Worm (Caenorhabditis elegans) whole organism, late embryonic: ENCODE data around the gene F28H6.6.

Source experiments
- C08G9.2 ChIP-seq: sonication (generic microtip); optimal IDR thresholded peaks from 2 replicates; lab custom pipeline; 2016; ENCODE audit warnings: mild to moderate bottlenecking, missing genetic modification characterization, moderate library complexity, missing compliant biosample characterization
- C38D4.7 ChIP-seq: fragments of 200-800 bp; sonication (Bioruptor generic); optimal IDR thresholded peaks from 2 replicates; lab custom pipeline; 2018; ENCODE audit warnings: mild to moderate bottlenecking, missing genetic modification characterization, moderate library complexity, missing compliant biosample characterization
- F13H6.1 ChIP-seq: sonication (generic microtip); optimal IDR thresholded peaks from 2 replicates; lab custom pipeline; 2016; ENCODE audit warnings: missing genetic modification characterization, missing compliant biosample characterization
- K02D7.2 ChIP-seq: sonication (generic microtip); optimal IDR thresholded peaks from 2 replicates; lab custom pipeline; 2017; ENCODE audit warnings: mild to moderate bottlenecking, missing genetic modification characterization, missing compliant biosample characterization
- K09A11.1 ChIP-seq: sonication (generic microtip); optimal IDR thresholded peaks from 2 replicates; lab custom pipeline; 2017; ENCODE audit warnings: antibody characterized with exemption, mild to moderate bottlenecking, missing genetic modification characterization, missing compliant biosample characterization; ENCODE audit not compliant: insufficient read depth
- Y22D7AL.16 ChIP-seq: sonication (generic microtip); optimal IDR thresholded peaks from 2 replicates; lab custom pipeline; 2016; ENCODE audit warnings: missing genetic modification characterization, missing compliant biosample characterization
- ahr-1 ChIP-seq: sonication (generic microtip); optimal IDR thresholded peaks from 2 replicates; lab custom pipeline; 2016; ENCODE audit warnings: missing genetic modification characterization, missing compliant biosample characterization
- ceh-14 ChIP-seq: sonication (generic microtip); optimal IDR thresholded peaks from 2 replicates; lab custom pipeline; 2016; ENCODE audit warnings: missing genotype, missing genetic modification characterization, missing compliant biosample characterization
- ceh-19 ChIP-seq: fragments of 200-800 bp; sonication (Bioruptor generic); optimal IDR thresholded peaks from 2 replicates; lab custom pipeline; 2018; ENCODE audit warnings: mild to moderate bottlenecking, missing genetic modification characterization, missing compliant biosample characterization
- ceh-31 ChIP-seq: sonication (generic microtip); optimal IDR thresholded peaks from 2 replicates; lab custom pipeline; 2016; ENCODE audit warnings: missing genetic modification characterization, missing compliant biosample characterization
- ceh-45 ChIP-seq: fragments of 200-800 bp; sonication (Bioruptor generic); IDR thresholded peaks from 2 replicates; pipeline ENCODE4 v1.3.6; 2022; ENCODE audit warnings: missing genetic modification reagents, missing genetic modification characterization, missing compliant biosample characterization
- ceh-6 ChIP-seq: fragments of 200-800 bp; sonication (Bioruptor generic); optimal IDR thresholded peaks from 2 replicates; lab custom pipeline; 2018; ENCODE audit warnings: mild to moderate bottlenecking, missing genetic modification characterization, missing compliant biosample characterization
- dmd-4 ChIP-seq: sonication (generic microtip); optimal IDR thresholded peaks from 2 replicates; lab custom pipeline; 2016; ENCODE audit warnings: borderline replicate concordance, missing genetic modification characterization, missing compliant biosample characterization
- elt-4 ChIP-seq: sonication (generic microtip); optimal IDR thresholded peaks from 2 replicates; lab custom pipeline; 2016; ENCODE audit warnings: missing genetic modification characterization, missing compliant biosample characterization
- eyg-1 ChIP-seq: sonication (generic microtip); optimal IDR thresholded peaks from 2 replicates; lab custom pipeline; 2016; ENCODE audit warnings: missing genotype, missing genetic modification characterization, missing compliant biosample characterization
- fax-1 ChIP-seq: sonication (generic microtip); optimal IDR thresholded peaks from 2 replicates; lab custom pipeline; 2016; ENCODE audit warnings: missing genotype, missing genetic modification characterization, missing compliant biosample characterization
- fkh-10 ChIP-seq: fragments of 150-350 bp; optimal IDR thresholded peaks from 2 replicates; lab custom pipeline; 2014; ENCODE audit warnings: missing biosample characterization, missing genetic modification reagents, missing genetic modification characterization
- fkh-6 ChIP-seq: sonication (generic microtip); optimal IDR thresholded peaks from 2 replicates; lab custom pipeline; 2016; ENCODE audit warnings: missing genetic modification characterization, missing compliant biosample characterization
- gmeb-2 ChIP-seq: sonication (generic microtip); optimal IDR thresholded peaks from 2 replicates; lab custom pipeline; 2016; ENCODE audit warnings: missing genetic modification characterization, inconsistent platforms, missing compliant biosample characterization
- hlh-15 ChIP-seq: sonication (generic microtip); optimal IDR thresholded peaks from 2 replicates; lab custom pipeline; 2016; ENCODE audit warnings: missing genetic modification characterization, missing compliant biosample characterization
- hlh-30 ChIP-seq: sonication (generic microtip); optimal IDR thresholded peaks from 2 replicates; lab custom pipeline; 2017; ENCODE audit warnings: antibody characterized with exemption, missing genetic modification characterization, missing compliant biosample characterization; ENCODE audit not compliant: insufficient read depth
- lim-6 ChIP-seq: sonication (generic microtip); optimal IDR thresholded peaks from 2 replicates; lab custom pipeline; 2016; ENCODE audit warnings: missing genetic modification characterization, missing compliant biosample characterization
- mec-3 ChIP-seq: sonication (generic microtip); optimal IDR thresholded peaks from 2 replicates; lab custom pipeline; 2016; ENCODE audit warnings: borderline replicate concordance, missing genetic modification characterization, missing compliant biosample characterization
- npax-4 ChIP-seq: sonication (generic microtip); optimal IDR thresholded peaks from 2 replicates; lab custom pipeline; 2016; ENCODE audit warnings: missing genetic modification characterization, missing compliant biosample characterization
- odd-2 ChIP-seq: sonication (generic microtip); optimal IDR thresholded peaks from 2 replicates; lab custom pipeline; 2017; ENCODE audit warnings: antibody characterized with exemption, mild to moderate bottlenecking, missing genetic modification characterization, missing compliant biosample characterization
- pat-9 ChIP-seq: fragments of 200-800 bp; sonication (Bioruptor generic); optimal IDR thresholded peaks from 2 replicates; lab custom pipeline; 2018; ENCODE audit warnings: mild to moderate bottlenecking, missing genetic modification characterization, moderate library complexity, missing compliant biosample characterization
- pha-2 ChIP-seq: sonication (generic microtip); optimal IDR thresholded peaks from 2 replicates; lab custom pipeline; 2017; ENCODE audit warnings: mild to moderate bottlenecking, missing genetic modification characterization, missing compliant biosample characterization
- pha-4 ChIP-seq: fragments of 150-350 bp; optimal IDR thresholded peaks from 2 replicates; lab custom pipeline; 2018; ENCODE audit warnings: missing biosample characterization, missing genetic modification reagents, missing genetic modification characterization
- pqm-1 ChIP-seq: sonication (generic microtip); optimal IDR thresholded peaks from 2 replicates; lab custom pipeline; 2016; ENCODE audit warnings: missing genetic modification characterization, missing compliant biosample characterization
- pros-1 ChIP-seq: fragments of 150-350 bp; optimal IDR thresholded peaks from 2 replicates; lab custom pipeline; 2014; ENCODE audit warnings: missing biosample characterization, missing genetic modification reagents, missing genetic modification characterization
- rnt-1 ChIP-seq: sonication (generic microtip); optimal IDR thresholded peaks from 2 replicates; lab custom pipeline; 2016; ENCODE audit warnings: missing genetic modification characterization, missing compliant biosample characterization
- sdc-2 ChIP-seq: sonication (generic microtip); optimal IDR thresholded peaks from 2 replicates; lab custom pipeline; 2016; ENCODE audit warnings: missing genotype, missing genetic modification characterization, missing compliant biosample characterization
- sox-2 ChIP-seq: fragments of 200-800 bp; sonication (Bioruptor generic); IDR thresholded peaks from 2 replicates; pipeline ENCODE4 v1.3.6; 2022; ENCODE audit warnings: missing genetic modification reagents, missing genetic modification characterization, missing compliant biosample characterization
- tbx-2 ChIP-seq: sonication (generic microtip); optimal IDR thresholded peaks from 2 replicates; lab custom pipeline; 2016; ENCODE audit warnings: missing genetic modification characterization, missing compliant biosample characterization
- tbx-7 ChIP-seq: sonication (generic microtip); optimal IDR thresholded peaks from 2 replicates; lab custom pipeline; 2016; ENCODE audit warnings: missing genotype, missing genetic modification characterization, missing compliant biosample characterization
- unc-42 ChIP-seq: sonication (generic microtip); optimal IDR thresholded peaks from 2 replicates; lab custom pipeline; 2016; ENCODE audit warnings: missing genotype, missing genetic modification characterization, missing compliant biosample characterization
- unc-55 ChIP-seq: sonication (generic microtip); optimal IDR thresholded peaks from 2 replicates; lab custom pipeline; 2017; ENCODE audit warnings: missing biosample characterization, missing genetic modification reagents, missing genetic modification characterization
- unc-86 ChIP-seq: sonication (generic microtip); optimal IDR thresholded peaks from 2 replicates; lab custom pipeline; 2016; ENCODE audit warnings: missing genetic modification characterization, missing compliant biosample characterization
- zip-5 ChIP-seq: sonication (generic microtip); optimal IDR thresholded peaks from 2 replicates; lab custom pipeline; 2016; ENCODE audit warnings: missing genetic modification characterization, missing compliant biosample characterization

Gene F28H6.6

ce11 chrX:14115480-14116161 is 10.1 kb downstream of the F28H6.6 start, which contains the start of gene F28H6.7 (continued):
- TF ChIP-seq dmd-4 (tag; lab: Kevin White, UChicago): peak; percentile 39
- TF ChIP-seq unc-42 (tag; lab: Kevin White, UChicago): peak; percentile 20
- peak; percentile 80 for TF ChIP-seq fax-1
- TF ChIP-seq zip-5: peak; percentile 59
- TF ChIP-seq eyg-1 (tag; lab: Kevin White, UChicago): peak; percentile 85
- no peak for TF ChIP-seq pha-4 (tag; lab: Kevin White, UChicago)
- TF ChIP-seq tbx-7 (tag; lab: Kevin White, UChicago): peak; percentile 45
- TF ChIP-seq rnt-1 (tag; lab: Kevin White, UChicago): peak; percentile 85
- peak; percentile 90 for TF ChIP-seq Y22D7AL.16
- peak; percentile 80 for TF ChIP-seq odd-2 (tag; lab: Kevin White, UChicago)
- TF ChIP-seq C38D4.7 (GFP tag; lab: Kevin White, UChicago): peak; percentile 90
- peak; percentile 69 for TF ChIP-seq F13H6.1 (tag; lab: Kevin White, UChicago)
- TF ChIP-seq tbx-2 (tag; lab: Kevin White, UChicago): peak; percentile 85
- no peak for TF ChIP-seq pros-1
- no peak for TF ChIP-seq mec-3 (tag; lab: Kevin White, UChicago)
- peak; percentile 76 for TF ChIP-seq K02D7.2
- TF ChIP-seq C08G9.2 (tag; lab: Kevin White, UChicago): peak; percentile 78
- TF ChIP-seq hlh-15 (tag; lab: Kevin White, UChicago): peak; percentile 74

ce11 chrX:14113347-14113746 is 12.3 kb downstream of the F28H6.6 start, which contains the start of gene nhr-281:
Gene nhr-281, minus strand, starts transcription at chrX:14113447.
- TF ChIP-seq K02D7.2: no peak
- TF ChIP-seq K09A11.1 (tag; lab: Kevin White, UChicago): no peak

- TF ChIP-seq sdc-2 (tag; lab: Kevin White, UChicago): no peak
- no peak for TF ChIP-seq ceh-45 (GFP tag; lab: Robert Waterston, UW)
- no peak for TF ChIP-seq ceh-31 (tag; lab: Kevin White, UChicago)
- TF ChIP-seq zip-5: no peak
- TF ChIP-seq gmeb-2 (tag; lab: Kevin White, UChicago): no peak
- TF ChIP-seq Y22D7AL.16: no peak
- TF ChIP-seq pha-2 (tag; lab: Kevin White, UChicago): no peak
- TF ChIP-seq hlh-15 (tag; lab: Kevin White, UChicago): no peak
- TF ChIP-seq fkh-6 (tag; lab: Kevin White, UChicago): no peak
- TF ChIP-seq fkh-10 (GFP tag; lab: Kevin White, UChicago): no peak
- TF ChIP-seq ceh-14 (tag; lab: Kevin White, UChicago): no peak
- TF ChIP-seq hlh-30 (tag; lab: Kevin White, UChicago): no peak
- TF ChIP-seq lim-6 (tag; lab: Kevin White, UChicago): no peak
- no peak for TF ChIP-seq pha-4 (tag; lab: Kevin White, UChicago)
- TF ChIP-seq unc-55: no peak
- TF ChIP-seq unc-42 (tag; lab: Kevin White, UChicago): no peak
- no peak for TF ChIP-seq elt-4
- no peak for TF ChIP-seq npax-4 (tag; lab: Kevin White, UChicago)
- TF ChIP-seq ceh-6 (GFP tag; lab: Kevin White, UChicago): no peak
These were observed 17.4 kb downstream of the F28H6.6 start, which contains the start of gene F16B12.7 for ce11 chrX:14108245-14108644. Gene F16B12.7, plus strand, starts transcription at chrX:14108545.

ce11 chrX:14102474-14102873 is 23.2 kb downstream of the F28H6.6 start:
- TF ChIP-seq sox-2 (no peak), pat-9 (tag; lab: Kevin White, UChicago) (no peak), pqm-1 (tag; lab: Kevin White, UChicago) (no peak), unc-86 (tag; lab: Kevin White, UChicago) (no peak), ceh-31 (tag; lab: Kevin White, UChicago) (no peak), pha-4 (tag; lab: Kevin White, UChicago) (no peak), unc-42 (tag; lab: Kevin White, UChicago) (no peak), F13H6.1 (tag; lab: Kevin White, UChicago) (no peak), npax-4 (tag; lab: Kevin White, UChicago) (no peak), C08G9.2 (tag; lab: Kevin White, UChicago) (no peak), ceh-19 (GFP tag; lab: Kevin White, UChicago) (no peak), ahr-1 (tag; lab: Kevin White, UChicago) (no peak), mec-3 (tag; lab: Kevin White, UChicago) (no peak), lim-6 (tag; lab: Kevin White, UChicago) (no peak), dmd-4 (tag; lab: Kevin White, UChicago) (no peak)
